Fruit fly (Drosophila melanogaster): ENCODE measurements around the gene CG8292.

dm6 chr2L:8243903-8244302 lies 26.1 kb upstream of the CG8292 start, which contains the start of gene CG43057:
- TF ChIP-seq insv (optimal IDR thresholded peaks at IDR 0.05) (no peak), ttk (optimal IDR thresholded peaks at IDR 0.05) (no peak)

Measured in Kc167 (cell line).